Worm (Caenorhabditis elegans): ENCODE data around the gene grl-28.

The grl-28 gene

DNA sequence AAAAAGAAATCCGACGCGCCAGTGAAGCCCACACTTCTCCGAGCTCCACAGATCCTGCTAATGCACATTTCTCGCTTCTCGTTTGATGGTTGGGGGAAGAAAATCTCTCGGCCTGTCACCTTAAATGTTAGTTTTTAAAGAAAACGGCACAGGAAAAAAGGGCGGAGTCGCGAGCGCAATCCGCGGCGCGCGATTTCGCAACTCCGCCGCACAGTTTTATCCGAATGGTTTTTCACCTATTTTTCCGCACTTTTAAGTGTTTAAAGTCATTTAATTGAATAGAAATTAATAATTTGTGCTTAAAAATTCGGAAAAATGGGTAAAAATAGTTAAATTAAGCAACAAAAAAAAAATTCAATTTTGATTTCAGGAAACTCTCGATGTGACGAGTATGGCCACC is 36.0 kb upstream of the grl-28 start:
- TF ChIP-seq mep-1 (tag; optimal IDR thresholded peaks at IDR 0.05) (no peak), nhr-237 (tag; optimal IDR thresholded peaks at IDR 0.05) (no peak), ceh-39 (tag; optimal IDR thresholded peaks at IDR 0.05) (no peak), hlh-1 (tag; optimal IDR thresholded peaks at IDR 0.05) (peak; percentile 27), ceh-43 (GFP tag; optimal IDR thresholded peaks at IDR 0.05) (peak; percentile 82), nhr-76 (tag; optimal IDR thresholded peaks at IDR 0.05) (no peak), bed-3 (GFP tag; optimal IDR thresholded peaks at IDR 0.05) (peak; percentile 40), sptf-1 (tag; optimal IDR thresholded peaks at IDR 0.05) (peak; percentile 86), unc-120 (tag; optimal IDR thresholded peaks at IDR 0.05; ENCODE audit: poor library complexity, severe bottlenecking) (peak; percentile 28), ces-1 (GFP tag; optimal IDR thresholded peaks at IDR 0.05) (no peak), lsy-2 (tag; optimal IDR thresholded peaks at IDR 0.05) (no peak), nhr-28 (tag; optimal IDR thresholded peaks at IDR 0.05) (no peak), cnd-1 (tag; optimal IDR thresholded peaks at IDR 0.05) (peak; percentile 31), ceh-83 (GFP tag; optimal IDR thresholded peaks at IDR 0.05) (peak; percentile 69), ham-2 (GFP tag; optimal IDR thresholded peaks at IDR 0.05) (no peak), lin-13 (tag; optimal IDR thresholded peaks at IDR 0.05) (no peak), sem-2 (GFP tag; optimal IDR thresholded peaks at IDR 0.05) (peak; percentile 28), M03D4.4 (tag; optimal IDR thresholded peaks at IDR 0.05) (peak; percentile 80), snpc-4 (tag; optimal IDR thresholded peaks at IDR 0.05) (no peak), drap-1 (GFP tag; optimal IDR thresholded peaks at IDR 0.05) (peak; percentile 42), elt-3 (tag; optimal IDR thresholded peaks at IDR 0.05) (no peak), tbx-8 (GFP tag; optimal IDR thresholded peaks at IDR 0.05) (peak; percentile 1), unc-62 (GFP tag; optimal IDR thresholded peaks at IDR 0.05) (no peak), pha-4 (tag; optimal IDR thresholded peaks at IDR 0.05) (no peak), zip-8 (tag; optimal IDR thresholded peaks at IDR 0.05) (no peak), mls-2 (tag; optimal IDR thresholded peaks at IDR 0.05) (peak; percentile 74), ztf-11 (tag; optimal IDR thresholded peaks at IDR 0.05) (no peak), unc-39 (tag; optimal IDR thresholded peaks at IDR 0.05) (no peak), elt-1 (tag; optimal IDR thresholded peaks at IDR 0.05; ENCODE audit: borderline replicate concordance, insufficient read depth) (no peak), nhr-2 (tag; optimal IDR thresholded peaks at IDR 0.05) (no peak), flh-1 (GFP tag; optimal IDR thresholded peaks at IDR 0.05) (peak; percentile 33), lin-32 (GFP tag; optimal IDR thresholded peaks at IDR 0.05) (no peak), nhr-12 (tag; optimal IDR thresholded peaks at IDR 0.05) (no peak), mab-5 (tag; optimal IDR thresholded peaks at IDR 0.05) (no peak), blmp-1 (tag; optimal IDR thresholded peaks at IDR 0.05) (no peak)

DNA sequence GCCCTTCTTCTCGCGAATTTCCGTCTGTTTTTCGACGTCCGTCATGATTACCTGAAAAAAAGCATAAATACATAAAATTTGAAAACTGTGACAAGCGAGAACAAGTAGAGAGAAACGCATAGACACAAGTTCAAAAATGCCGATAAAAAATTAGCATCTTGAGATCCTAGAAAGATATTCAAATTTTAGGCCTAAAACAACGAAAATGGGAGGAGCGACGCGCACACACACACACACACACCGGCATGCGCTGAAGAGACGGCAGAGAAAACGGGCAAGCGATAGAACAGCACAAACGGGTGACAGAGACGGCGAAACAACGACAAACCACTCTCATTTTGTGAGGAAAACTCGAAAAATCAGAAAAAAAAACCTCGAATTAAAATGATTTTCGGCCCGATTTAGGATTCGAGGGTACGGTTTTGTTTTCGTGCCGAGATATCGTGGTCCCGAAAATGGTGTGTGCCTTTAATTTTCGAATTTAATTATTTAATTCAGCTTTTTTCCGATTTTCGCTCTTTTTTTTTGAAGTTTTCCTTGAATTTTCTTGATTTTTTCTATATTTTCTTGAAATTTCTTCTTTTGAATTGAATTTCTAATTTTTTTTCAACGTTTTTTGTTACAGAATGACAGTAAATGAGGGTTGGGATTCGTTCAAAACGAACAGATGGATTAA is 34.5 kb upstream of the grl-28 start, which contains the start of the genes rpl-11.1 and T22F3.2:
Gene rpl-11.1, minus strand, starts transcription at position 51 of the 676 bp plus-strand sequence.
Gene T22F3.2, plus strand, starts transcription at position 626 of the 676 bp plus-strand sequence.
- TF ChIP-seq sptf-1 (tag; optimal IDR thresholded peaks at IDR 0.05) (no peak), blmp-1 (tag; optimal IDR thresholded peaks at IDR 0.05) (no peak), unc-39 (tag; optimal IDR thresholded peaks at IDR 0.05) (no peak), lin-32 (GFP tag; optimal IDR thresholded peaks at IDR 0.05) (no peak), snpc-4 (tag; optimal IDR thresholded peaks at IDR 0.05) (no peak), ham-2 (GFP tag; optimal IDR thresholded peaks at IDR 0.05) (no peak), lin-13 (tag; optimal IDR thresholded peaks at IDR 0.05) (no peak), mls-2 (tag; optimal IDR thresholded peaks at IDR 0.05) (no peak), mab-5 (tag; optimal IDR thresholded peaks at IDR 0.05) (no peak), flh-1 (GFP tag; optimal IDR thresholded peaks at IDR 0.05) (no peak), drap-1 (GFP tag; optimal IDR thresholded peaks at IDR 0.05) (no peak), unc-120 (tag; optimal IDR thresholded peaks at IDR 0.05; ENCODE audit: poor library complexity, severe bottlenecking) (no peak), nhr-12 (tag; optimal IDR thresholded peaks at IDR 0.05) (no peak), ceh-83 (GFP tag; optimal IDR thresholded peaks at IDR 0.05) (no peak), nhr-237 (tag; optimal IDR thresholded peaks at IDR 0.05) (no peak), zip-8 (tag; optimal IDR thresholded peaks at IDR 0.05) (no peak), elt-3 (tag; optimal IDR thresholded peaks at IDR 0.05) (no peak), ztf-11 (tag; optimal IDR thresholded peaks at IDR 0.05) (no peak), nhr-2 (tag; optimal IDR thresholded peaks at IDR 0.05) (no peak), ceh-39 (tag; optimal IDR thresholded peaks at IDR 0.05) (no peak)

DNA sequence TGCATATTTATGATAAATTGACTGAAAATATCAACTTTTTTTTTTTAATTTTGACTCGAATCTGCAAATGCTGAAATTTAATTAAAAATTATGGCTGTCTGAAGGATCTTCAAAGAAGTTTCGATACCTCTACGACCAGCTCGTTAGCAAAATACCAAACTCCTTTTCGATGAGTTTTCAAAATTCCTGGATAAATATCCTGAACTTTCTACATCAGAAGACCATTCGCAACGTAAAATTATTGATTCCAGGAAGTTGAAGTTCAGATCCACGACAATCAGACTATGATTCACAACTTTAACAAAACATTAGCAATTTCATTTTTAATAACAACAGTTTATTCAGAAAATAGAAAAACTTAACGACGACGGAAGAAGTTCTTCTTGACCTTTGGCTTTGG is 33.3 kb upstream of the grl-28 start:
- TF ChIP-seq tbx-8 (GFP tag; optimal IDR thresholded peaks at IDR 0.05): no peak
- no peak for TF ChIP-seq lin-13 (tag; optimal IDR thresholded peaks at IDR 0.05)
- no peak for TF ChIP-seq flh-1 (GFP tag; optimal IDR thresholded peaks at IDR 0.05)
- TF ChIP-seq unc-39 (tag; optimal IDR thresholded peaks at IDR 0.05): no peak
- TF ChIP-seq ztf-11 (tag; optimal IDR thresholded peaks at IDR 0.05): no peak
- TF ChIP-seq cnd-1 (tag; optimal IDR thresholded peaks at IDR 0.05): no peak
- TF ChIP-seq nhr-12 (tag; optimal IDR thresholded peaks at IDR 0.05): no peak
- no peak for TF ChIP-seq nhr-237 (tag; optimal IDR thresholded peaks at IDR 0.05)
- no peak for TF ChIP-seq bed-3 (GFP tag; optimal IDR thresholded peaks at IDR 0.05)
- TF ChIP-seq unc-62 (GFP tag; optimal IDR thresholded peaks at IDR 0.05): no peak
- TF ChIP-seq zip-8 (tag; optimal IDR thresholded peaks at IDR 0.05): no peak
- TF ChIP-seq lsy-2 (tag; optimal IDR thresholded peaks at IDR 0.05): no peak
- TF ChIP-seq hlh-1 (tag; optimal IDR thresholded peaks at IDR 0.05): no peak
- TF ChIP-seq ham-2 (GFP tag; optimal IDR thresholded peaks at IDR 0.05): no peak
- TF ChIP-seq mep-1 (tag; optimal IDR thresholded peaks at IDR 0.05): no peak
- no peak for TF ChIP-seq drap-1 (GFP tag; optimal IDR thresholded peaks at IDR 0.05)
- TF ChIP-seq nhr-28 (tag; optimal IDR thresholded peaks at IDR 0.05): no peak

Measured in whole organism, mixed stage, embryonic.